Worm (Caenorhabditis elegans) whole organism, mixed stage, embryonic: ENCODE results near the gene ser-1.
A peak's percentile ranks its signal among the peaks of the same experiment; 100 is the strongest.

Experiments used
- lin-13 ChIP-seq: fragments of 150-350 bp; optimal IDR thresholded peaks from 2 replicates; lab custom pipeline; 2014; ENCODE audit warnings: missing biosample characterization, missing genetic modification characterization
- lsy-2 ChIP-seq: fragments of 150-350 bp; optimal IDR thresholded peaks from 2 replicates; lab custom pipeline; 2014; ENCODE audit warnings: missing biosample characterization, missing genetic modification characterization

ce11 chrX:16634708-16635107 is 55.2 kb downstream of the ser-1 start:
- TF ChIP-seq lin-13 (tag; lab: Kevin White, UChicago) (peak; percentile 82), lsy-2 (tag; lab: Kevin White, UChicago) (peak; percentile 47)
